Worm (Caenorhabditis elegans): ENCODE measurements around the gene Y57G11C.1142.

The Y57G11C.1142 gene

ce11 chrIV:14793900-14794624, 8.4 kb upstream of the Y57G11C.1142 start (continued):
- no peak for TF ChIP-seq Y55F3AM.14 (GFP tag; optimal IDR thresholded peaks at IDR 0.05)

ce11 chrIV:14795918-14796488, 6.4 kb upstream of the Y57G11C.1142 start, which contains the start of gene coq-3:
coq-3 (minus strand) TSS chrIV:14796324.
- no peak for TF ChIP-seq blmp-1 (tag; optimal IDR thresholded peaks at IDR 0.05; ENCODE audit: insufficient read depth)
- TF ChIP-seq nhr-129 (tag; optimal IDR thresholded peaks at IDR 0.05), result no peak
- TF ChIP-seq nhr-11 (tag; optimal IDR thresholded peaks at IDR 0.05), result no peak

- TF ChIP-seq peb-1 (tag; optimal IDR thresholded peaks at IDR 0.05) (no peak), sma-3 (GFP tag; optimal IDR thresholded peaks at IDR 0.05) (no peak), sma-9 (GFP tag; optimal IDR thresholded peaks at IDR 0.05) (no peak), sma-9 (tag; optimal IDR thresholded peaks at IDR 0.05) (no peak), dmd-4 (tag; optimal IDR thresholded peaks at IDR 0.05) (no peak), zag-1 (tag; optimal IDR thresholded peaks at IDR 0.05) (no peak), lin-11 (tag; optimal IDR thresholded peaks at IDR 0.05) (peak; percentile 3), gmeb-1 (tag; optimal IDR thresholded peaks at IDR 0.05) (no peak), nhr-11 (tag; optimal IDR thresholded peaks at IDR 0.05) (no peak), fos-1 (tag; optimal IDR thresholded peaks at IDR 0.05) (no peak), lsy-2 (tag; optimal IDR thresholded peaks at IDR 0.05) (no peak), nhr-77 (tag; optimal IDR thresholded peaks at IDR 0.05) (no peak), ztf-1 (GFP tag; conservative IDR thresholded peaks at IDR 0.05) (no peak), F13H6.1 (tag; optimal IDR thresholded peaks at IDR 0.05) (no peak), skn-1 (tag; optimal IDR thresholded peaks at IDR 0.05) (no peak), snpc-4 (tag; optimal IDR thresholded peaks at IDR 0.05) (no peak), alr-1 (tag; optimal IDR thresholded peaks at IDR 0.05) (no peak), nhr-25 (tag; optimal IDR thresholded peaks at IDR 0.05) (no peak), R02D3.7 (tag; optimal IDR thresholded peaks at IDR 0.05) (peak; percentile 10), nhr-237 (tag; optimal IDR thresholded peaks at IDR 0.05) (no peak), nhr-129 (tag; optimal IDR thresholded peaks at IDR 0.05) (peak; percentile 22), lin-13 (GFP tag; optimal IDR thresholded peaks at IDR 0.05) (no peak), ztf-4 (tag; optimal IDR thresholded peaks at IDR 0.05) (no peak), unc-55 (GFP tag; optimal IDR thresholded peaks at IDR 0.05) (peak; percentile 55), lin-39 (tag; optimal IDR thresholded peaks at IDR 0.05) (no peak), elt-3 (tag; optimal IDR thresholded peaks at IDR 0.05) (no peak), egl-27 (tag; optimal IDR thresholded peaks at IDR 0.05) (no peak), ZK546.5 (tag; optimal IDR thresholded peaks at IDR 0.05) (no peak), C34F6.9 (tag; optimal IDR thresholded peaks at IDR 0.05) (peak; percentile 22), ceh-16 (tag; optimal IDR thresholded peaks at IDR 0.05) (no peak), nhr-10 (tag; optimal IDR thresholded peaks at IDR 0.05) (no peak), ama-1 (optimal IDR thresholded peaks at IDR 0.05) (no peak)
Observed at ce11 chrIV:14797354-14797753, 5.1 kb upstream of the Y57G11C.1142 start, which contains the start of the genes Y57G11C.1147 and nuo-3. Y57G11C.1147 (minus strand) TSS chrIV:14797514. nuo-3 (minus strand) TSS chrIV:14797544.

- TF ChIP-seq ama-1 (optimal IDR thresholded peaks at IDR 0.05), result peak; percentile 17
- TF ChIP-seq nhr-237 (tag; optimal IDR thresholded peaks at IDR 0.05), result no peak
- no peak for TF ChIP-seq ceh-82 (tag; optimal IDR thresholded peaks at IDR 0.05)
- no peak for TF ChIP-seq zag-1 (tag; optimal IDR thresholded peaks at IDR 0.05)
Observed at ce11 chrIV:14797849-14798248, 4.6 kb upstream of the Y57G11C.1142 start, which contains the start of gene arl-8. arl-8 (plus strand) TSS chrIV:14798149.

- TF ChIP-seq unc-62 (GFP tag; optimal IDR thresholded peaks at IDR 0.05) (no peak), fos-1 (tag; optimal IDR thresholded peaks at IDR 0.05) (no peak), F13H6.1 (tag; optimal IDR thresholded peaks at IDR 0.05) (no peak), nhr-11 (tag; optimal IDR thresholded peaks at IDR 0.05) (no peak), sem-4 (tag; optimal IDR thresholded peaks at IDR 0.05) (no peak), nhr-6 (tag; optimal IDR thresholded peaks at IDR 0.05) (no peak), ztf-1 (GFP tag; conservative IDR thresholded peaks at IDR 0.05) (no peak), nhr-12 (tag; optimal IDR thresholded peaks at IDR 0.05) (no peak), aly-2 (tag; optimal IDR thresholded peaks at IDR 0.05) (no peak), ZK546.5 (tag; optimal IDR thresholded peaks at IDR 0.05) (no peak), nhr-237 (tag; optimal IDR thresholded peaks at IDR 0.05) (no peak), unc-39 (tag; optimal IDR thresholded peaks at IDR 0.05) (no peak), dmd-4 (tag; optimal IDR thresholded peaks at IDR 0.05) (no peak), elt-1 (tag; optimal IDR thresholded peaks at IDR 0.05) (no peak)
Observed at ce11 chrIV:14799186-14799585, 3.2 kb upstream of the Y57G11C.1142 start, which contains the start of gene Y57G11C.14. Y57G11C.14 (plus strand) TSS chrIV:14799311.

All from whole organism, L2 larva.